Worm (Caenorhabditis elegans) whole organism, L1 larva: ENCODE measurements around the gene stc-1.

Experiments used
- C16A3.4 ChIP-seq: fragments of 150-350 bp; optimal IDR thresholded peaks from 2 replicates; lab custom pipeline; 2014; ENCODE audit warnings: missing biosample characterization, missing genetic modification characterization
- aha-1 ChIP-seq: fragments of 150-350 bp; optimal IDR thresholded peaks from 2 replicates; lab custom pipeline; 2014; ENCODE audit warnings: missing biosample characterization, missing genetic modification characterization
- alr-1 ChIP-seq: fragments of 200-800 bp; sonication (Bioruptor generic); optimal IDR thresholded peaks from 2 replicates; lab custom pipeline; 2018; ENCODE audit warnings: borderline replicate concordance, mild to moderate bottlenecking, missing genetic modification characterization, missing compliant biosample characterization
- ama-1 ChIP-seq: fragments of 150-350 bp; optimal IDR thresholded peaks from 2 replicates; lab custom pipeline; 2014
- blmp-1 ChIP-seq: fragments of 150-350 bp; optimal IDR thresholded peaks from 2 replicates; lab custom pipeline; 2014; ENCODE audit warnings: missing biosample characterization, missing genetic modification characterization
- ceh-8 ChIP-seq: fragments of 200-800 bp; sonication (Bioruptor generic); optimal IDR thresholded peaks from 2 replicates; lab custom pipeline; 2018; ENCODE audit warnings: mild to moderate bottlenecking, missing genetic modification characterization, moderate library complexity, missing compliant biosample characterization
- ceh-82 ChIP-seq, 3 experiments: fragments of 150-350 bp in 1 of 3; sonication (generic microtip) in 2 of 3; optimal IDR thresholded peaks; 2 replicates each; lab custom pipeline; 2014 to 2017; ENCODE audit warnings: missing biosample characterization in 3 of 3, missing genetic modification characterization in 3 of 3
- dpl-1 ChIP-seq, 3 experiments: fragments of 150-350 bp in 2 of 3; sonication (generic microtip) in 1 of 3; optimal IDR thresholded peaks; 2 replicates each; lab custom pipeline; 2014 to 2017; ENCODE audit warnings: missing biosample characterization in 3 of 3, missing genetic modification characterization in 3 of 3, missing genetic modification reagents in 3 of 3
- dsc-1 ChIP-seq: sonication (generic microtip); optimal IDR thresholded peaks from 2 replicates; lab custom pipeline; 2016; ENCODE audit warnings: mild to moderate bottlenecking, missing genetic modification characterization, missing compliant biosample characterization
- efl-1 ChIP-seq, 4 experiments: fragments of 150-350 bp; optimal IDR thresholded peaks in 3 of 4; peaks in 1 of 4; 1 replicate in 1 of 4; 2 replicates in 3 of 4; lab custom pipeline; 2014; ENCODE audit warnings: missing biosample characterization in 2 of 4, missing genetic modification characterization in 2 of 4, missing genetic modification reagents in 2 of 4
- efl-3 ChIP-seq: fragments of 200-800 bp; sonication (Bioruptor generic); optimal IDR thresholded peaks from 2 replicates; lab custom pipeline; 2018; ENCODE audit warnings: mild to moderate bottlenecking, missing genetic modification characterization, missing compliant biosample characterization
- elt-2 ChIP-seq: sonication (generic microtip); optimal IDR thresholded peaks from 2 replicates; lab custom pipeline; 2016; ENCODE audit warnings: missing genetic modification characterization, mild to moderate bottlenecking, inconsistent platforms, missing compliant biosample characterization, missing genetic modification reagents
- elt-3 ChIP-seq, 6 experiments: fragments of 150-350 bp in 1 of 6; sonication (generic microtip); optimal IDR thresholded peaks; 2 replicates each; lab custom pipeline; 2017 to 2018; ENCODE audit warnings: missing biosample characterization in 6 of 6, missing genetic modification characterization in 6 of 6, inconsistent platforms in 1 of 6
- fkh-10 ChIP-seq: sonication (generic microtip); optimal IDR thresholded peaks from 2 replicates; lab custom pipeline; 2017; ENCODE audit warnings: missing biosample characterization, missing genetic modification reagents, missing genetic modification characterization
- fkh-4 ChIP-seq: sonication (generic microtip); optimal IDR thresholded peaks from 2 replicates; lab custom pipeline; 2016; ENCODE audit warnings: missing compliant biosample characterization, missing genetic modification characterization, borderline replicate concordance
- fkh-8 ChIP-seq: sonication (generic microtip); optimal IDR thresholded peaks from 2 replicates; lab custom pipeline; 2016; ENCODE audit warnings: mild to moderate bottlenecking, missing genetic modification characterization, missing compliant biosample characterization
- hlh-17 ChIP-seq: fragments of 200-800 bp; sonication (Bioruptor generic); optimal IDR thresholded peaks from 2 replicates; lab custom pipeline; 2018; ENCODE audit warnings: missing genetic modification characterization, mild to moderate bottlenecking, missing compliant biosample characterization, moderate library complexity, borderline replicate concordance
- isw-1 ChIP-seq: fragments of 200-800 bp; sonication (Bioruptor generic); IDR thresholded peaks from 2 replicates; pipeline ENCODE4 v1.3.6; 2022; ENCODE audit warnings: missing genetic modification characterization, missing compliant biosample characterization
- jun-1 ChIP-seq: fragments of 150-350 bp; optimal IDR thresholded peaks from 2 replicates; lab custom pipeline; 2014; ENCODE audit warnings: missing biosample characterization, missing genetic modification reagents, missing genetic modification characterization
- lin-14 ChIP-seq: fragments of 200-800 bp; sonication (Bioruptor generic); optimal IDR thresholded peaks from 2 replicates; lab custom pipeline; 2018; ENCODE audit warnings: mild to moderate bottlenecking, missing genetic modification characterization, moderate library complexity, missing compliant biosample characterization
- lin-35 ChIP-seq, 2 experiments: fragments of 150-350 bp; optimal IDR thresholded peaks; 2 replicates each; lab custom pipeline; 2014; ENCODE audit warnings: missing biosample characterization in 2 of 2, missing genetic modification characterization in 2 of 2, missing genetic modification reagents in 2 of 2
- lin-39 ChIP-seq: fragments of 150-350 bp; optimal IDR thresholded peaks from 2 replicates; lab custom pipeline; 2014; ENCODE audit warnings: missing biosample characterization, missing genetic modification reagents, missing genetic modification characterization
- lir-3 ChIP-seq: sonication (generic microtip); optimal IDR thresholded peaks from 2 replicates; lab custom pipeline; 2016; ENCODE audit warnings: mild to moderate bottlenecking, missing genetic modification characterization, moderate library complexity, missing compliant biosample characterization; ENCODE audit not compliant: poor library complexity
- lsy-2 ChIP-seq, 2 experiments: fragments of 150-350 bp; optimal IDR thresholded peaks; 2 replicates each; lab custom pipeline; 2014; ENCODE audit warnings: missing biosample characterization in 2 of 2, missing genetic modification characterization in 2 of 2
- mab-9 ChIP-seq: fragments of 200-800 bp; sonication (Bioruptor generic); IDR thresholded peaks from 2 replicates; pipeline ENCODE4 v1.3.6; 2022; ENCODE audit warnings: missing genetic modification reagents, missing genetic modification characterization, missing compliant biosample characterization
- nhr-12 ChIP-seq: sonication (generic microtip); optimal IDR thresholded peaks from 2 replicates; lab custom pipeline; 2017; ENCODE audit warnings: missing biosample characterization, missing genetic modification characterization
- nhr-19 ChIP-seq: fragments of 200-800 bp; sonication (Bioruptor generic); conservative IDR thresholded peaks from 2 replicates; pipeline ENCODE4 v1.3.6; 2022; ENCODE audit warnings: missing genetic modification characterization, missing compliant biosample characterization
- nhr-20 ChIP-seq: sonication (generic microtip); optimal IDR thresholded peaks from 2 replicates; lab custom pipeline; 2016; ENCODE audit warnings: mild to moderate bottlenecking, missing genetic modification characterization, missing compliant biosample characterization
- nhr-28 ChIP-seq: fragments of 150-350 bp; optimal IDR thresholded peaks from 2 replicates; lab custom pipeline; 2014; ENCODE audit warnings: missing biosample characterization, missing genetic modification characterization
- nhr-47 ChIP-seq: sonication (generic microtip); optimal IDR thresholded peaks from 2 replicates; lab custom pipeline; 2016; ENCODE audit warnings: mild to moderate bottlenecking, missing genetic modification characterization, moderate library complexity, missing compliant biosample characterization
- nhr-71 ChIP-seq: sonication (generic microtip); optimal IDR thresholded peaks from 2 replicates; lab custom pipeline; 2016; ENCODE audit warnings: mild to moderate bottlenecking, missing genetic modification characterization, moderate library complexity, missing compliant biosample characterization
- nhr-76 ChIP-seq: sonication (generic microtip); optimal IDR thresholded peaks from 2 replicates; lab custom pipeline; 2017; ENCODE audit warnings: missing biosample characterization, missing genetic modification characterization
- nhr-77 ChIP-seq: fragments of 150-350 bp; optimal IDR thresholded peaks from 2 replicates; lab custom pipeline; 2014; ENCODE audit warnings: missing biosample characterization, missing genetic modification characterization
- nhr-84 ChIP-seq: sonication (generic microtip); optimal IDR thresholded peaks from 2 replicates; lab custom pipeline; 2017; ENCODE audit warnings: missing biosample characterization, missing genetic modification characterization
- nhr-85 ChIP-seq: sonication (generic microtip); peaks from one replicate; lab custom pipeline; 2016; ENCODE audit warnings: missing genetic modification characterization, inconsistent platforms, missing compliant biosample characterization
- pqm-1 ChIP-seq: sonication (generic microtip); optimal IDR thresholded peaks from 3 replicates; lab custom pipeline; 2017; ENCODE audit warnings: missing biosample characterization, missing genetic modification characterization
- snu-23 ChIP-seq: sonication (generic microtip); optimal IDR thresholded peaks from 2 replicates; lab custom pipeline; 2016; ENCODE audit warnings: missing genetic modification characterization, missing compliant biosample characterization
- sup-37 ChIP-seq: fragments of 200-800 bp; sonication (Bioruptor generic); optimal IDR thresholded peaks from 2 replicates; lab custom pipeline; 2018; ENCODE audit warnings: mild to moderate bottlenecking, missing genetic modification characterization, missing compliant biosample characterization
- tbx-2 ChIP-seq: sonication (generic microtip); optimal IDR thresholded peaks from 2 replicates; lab custom pipeline; 2016; ENCODE audit warnings: missing genetic modification characterization, missing compliant biosample characterization
- tlp-1 ChIP-seq: fragments of 150-350 bp; optimal IDR thresholded peaks from 2 replicates; lab custom pipeline; 2014; ENCODE audit warnings: missing biosample characterization, missing genetic modification characterization
- unc-30 ChIP-seq: sonication (generic microtip); optimal IDR thresholded peaks from 2 replicates; lab custom pipeline; 2017; ENCODE audit warnings: missing biosample characterization, missing genetic modification characterization
- vab-15 ChIP-seq: sonication (generic microtip); optimal IDR thresholded peaks from 2 replicates; lab custom pipeline; 2017; ENCODE audit warnings: missing genotype, mild to moderate bottlenecking, missing genetic modification characterization, missing compliant biosample characterization
- xbp-1 ChIP-seq: sonication (generic microtip); optimal IDR thresholded peaks from 2 replicates; lab custom pipeline; 2016; ENCODE audit warnings: missing genetic modification characterization, missing compliant biosample characterization
- zag-1 ChIP-seq: fragments of 150-350 bp; optimal IDR thresholded peaks from 2 replicates; lab custom pipeline; 2014; ENCODE audit warnings: missing biosample characterization, missing genetic modification characterization
- zip-4 ChIP-seq: fragments of 200-800 bp; sonication (Bioruptor generic); optimal IDR thresholded peaks from 2 replicates; lab custom pipeline; 2018; ENCODE audit warnings: mild to moderate bottlenecking, missing genetic modification characterization, moderate library complexity, missing compliant biosample characterization
- ztf-11 ChIP-seq, 2 experiments: sonication (generic microtip); optimal IDR thresholded peaks; 2 replicates each; lab custom pipeline; 2016 to 2017; ENCODE audit warnings: missing genetic modification characterization in 2 of 2, missing biosample characterization in 1 of 2, missing compliant biosample characterization in 1 of 2
- ztf-4 ChIP-seq: fragments of 150-350 bp; optimal IDR thresholded peaks from 2 replicates; lab custom pipeline; 2014; ENCODE audit warnings: missing biosample characterization, missing genetic modification characterization

stc-1 gene

ce11 chrII:8566806-8567266 is 897 bp upstream of the stc-1 start, which contains the start of gene F54C9.3:
TSS of gene F54C9.3 (minus strand) at chrII:8566856.
- TF ChIP-seq nhr-47 (tag; lab: Kevin White, UChicago) (no peak), ama-1 (lab: Kevin White, UChicago) (peak; percentile 1), elt-2 (tag; lab: Kevin White, UChicago) (peak; percentile 85), snu-23 (GFP tag; lab: Kevin White, UChicago) (no peak), jun-1 (peak; percentile 30), dpl-1 (GFP tag; optimal IDR thresholded peaks at IDR 0.05; lab: Kevin White, UChicago) (peak in 1 of 3 experiments; percentile 27), lsy-2 (tag; optimal IDR thresholded peaks at IDR 0.05; lab: Kevin White, UChicago) (peak in 1 of 2 experiments; percentile 13), lin-14 (no peak), lin-35 (GFP tag; optimal IDR thresholded peaks at IDR 0.05; lab: Kevin White, UChicago) (peak in 1 of 2 experiments; percentile 54), elt-3 (tag; optimal IDR thresholded peaks at IDR 0.05; lab: Kevin White, UChicago) (no peak), ceh-8 (no peak), blmp-1 (tag; lab: Kevin White, UChicago) (no peak), efl-1 (optimal IDR thresholded peaks at IDR 0.05; lab: Kevin White, UChicago) (no peak), efl-1 (GFP tag; optimal IDR thresholded peaks at IDR 0.05 in 1 of 2; lab: Kevin White, UChicago) (peak in 1 of 2 experiments; percentile 92), tlp-1 (tag; lab: Kevin White, UChicago) (peak; percentile 16), C16A3.4 (tag; lab: Kevin White, UChicago) (no peak), pqm-1 (tag; lab: Kevin White, UChicago) (peak; percentile 57)

ce11 chrII:8562002-8562401 is 3.9 kb downstream of the stc-1 start, which contains the start of gene F54C9.14:
TSS of gene F54C9.14 (plus strand) at chrII:8562302.
- no peak for TF ChIP-seq fkh-10 (GFP tag; lab: Kevin White, UChicago)
- peak; percentile 25 for TF ChIP-seq nhr-85
- no peak for TF ChIP-seq ceh-82 (tag; optimal IDR thresholded peaks at IDR 0.05; lab: Kevin White, UChicago)

- TF ChIP-seq mab-9 (GFP tag; lab: Robert Waterston, UW) (peak; percentile 92), ztf-4 (tag; lab: Kevin White, UChicago) (peak; percentile 99), unc-30 (tag; lab: Kevin White, UChicago) (no peak), ceh-82 (tag; optimal IDR thresholded peaks at IDR 0.05; lab: Kevin White, UChicago) (peak; percentile 99), nhr-76 (tag; lab: Kevin White, UChicago) (peak; percentile 86), vab-15 (tag; lab: Kevin White, UChicago) (peak; percentile 99), nhr-77 (peak; percentile 100), elt-2 (tag; lab: Kevin White, UChicago) (peak; percentile 94), nhr-84 (no peak), dsc-1 (tag; lab: Kevin White, UChicago) (peak; percentile 99), ztf-11 (tag; optimal IDR thresholded peaks at IDR 0.05; lab: Kevin White, UChicago) (peak in 1 of 2 experiments; percentile 96), sup-37 (GFP tag; lab: Kevin White, UChicago) (peak; percentile 94), nhr-71 (tag; lab: Kevin White, UChicago) (peak; percentile 100), xbp-1 (peak; percentile 99), fkh-10 (GFP tag; lab: Kevin White, UChicago) (peak; percentile 99), alr-1 (tag; lab: Kevin White, UChicago) (no peak), aha-1 (peak; percentile 98), hlh-17 (GFP tag; lab: Kevin White, UChicago) (no peak), lir-3 (tag; lab: Kevin White, UChicago) (peak; percentile 95), efl-3 (GFP tag; lab: Kevin White, UChicago) (peak; percentile 77), nhr-28 (no peak), snu-23 (GFP tag; lab: Kevin White, UChicago) (peak; percentile 100), lin-39 (peak; percentile 93), fkh-4 (tag; lab: Kevin White, UChicago) (peak; percentile 71), nhr-19 (GFP tag; lab: Robert Waterston, UW) (peak; percentile 99), isw-1 (GFP tag; lab: Robert Waterston, UW) (peak; percentile 99), zag-1 (tag; lab: Kevin White, UChicago) (peak; percentile 69), fkh-8 (peak; percentile 100), nhr-20 (tag; lab: Kevin White, UChicago) (peak; percentile 100), nhr-12 (tag; lab: Kevin White, UChicago) (no peak), ceh-8 (peak; percentile 95), tbx-2 (tag; lab: Kevin White, UChicago) (peak; percentile 99), zip-4 (GFP tag; lab: Kevin White, UChicago) (peak; percentile 91)
These were observed 4.7 kb downstream of the stc-1 start, which contains the start of gene iff-2 for ce11 chrII:8561227-8561626. TSS of gene iff-2 (minus strand) at chrII:8561367.
